Fruit fly (Drosophila melanogaster) whole organism, adult: ENCODE data around the gene Cyp4ae1.
A peak's percentile ranks its signal among the peaks of the same experiment; 100 is the strongest.

Source experiments
- CG11617 ChIP-seq: fragments of 200-800 bp; sonication (Bioruptor generic); optimal IDR thresholded peaks from 2 replicates; lab custom pipeline; 2017; ENCODE audit warnings: mild to moderate bottlenecking, missing biosample characterization, missing genetic modification reagents, missing genetic modification characterization
- CG12768 ChIP-seq: fragments of 200-800 bp; sonication (Bioruptor generic); optimal IDR thresholded peaks from 2 replicates; lab custom pipeline; 2017; ENCODE audit warnings: missing biosample characterization, missing genetic modification characterization, mild to moderate bottlenecking, moderate library complexity, missing genetic modification reagents
- CG14711 ChIP-seq: fragments of 200-800 bp; sonication (Bioruptor generic); optimal IDR thresholded peaks from 2 replicates; lab custom pipeline; 2018; ENCODE audit warnings: missing biosample characterization, mild to moderate bottlenecking, missing genetic modification characterization, moderate library complexity
- CG1620 ChIP-seq: fragments of 200-800 bp; sonication (Bioruptor generic); optimal IDR thresholded peaks from 2 replicates; lab custom pipeline; 2016; ENCODE audit warnings: missing biosample characterization, missing genetic modification characterization
- CG33017 ChIP-seq: fragments of 200-800 bp; sonication (Bioruptor generic); optimal IDR thresholded peaks from 2 replicates; lab custom pipeline; 2018; ENCODE audit warnings: missing biosample characterization, mild to moderate bottlenecking, missing genetic modification characterization, moderate library complexity
- CG5204 ChIP-seq: fragments of 200-800 bp; sonication (Bioruptor generic); optimal IDR thresholded peaks from 2 replicates; lab custom pipeline; 2016; ENCODE audit warnings: missing biosample characterization, missing genetic modification characterization
- CG7045 ChIP-seq: fragments of 200-800 bp; sonication (Bioruptor generic); optimal IDR thresholded peaks from 2 replicates; lab custom pipeline; 2017; ENCODE audit warnings: missing biosample characterization, mild to moderate bottlenecking, missing genetic modification characterization
- CG7101 ChIP-seq: fragments of 200-800 bp; sonication (Bioruptor generic); optimal IDR thresholded peaks from 2 replicates; lab custom pipeline; 2018; ENCODE audit warnings: missing biosample characterization, mild to moderate bottlenecking, missing genetic modification characterization, moderate library complexity
- Clk ChIP-seq: fragments of 200-800 bp; sonication (Bioruptor generic); optimal IDR thresholded peaks from 2 replicates; lab custom pipeline; 2017; ENCODE audit warnings: missing biosample characterization, missing genetic modification characterization
- Crg-1 ChIP-seq: fragments of 200-800 bp; sonication (Bioruptor generic); optimal IDR thresholded peaks from 2 replicates; lab custom pipeline; 2016; ENCODE audit warnings: missing biosample characterization, missing genetic modification characterization
- Hr96 ChIP-seq: fragments of 200-800 bp; sonication (Bioruptor generic); optimal IDR thresholded peaks from 2 replicates; lab custom pipeline; 2016; ENCODE audit warnings: missing biosample characterization, missing genetic modification characterization
- Mnt ChIP-seq: fragments of 200-800 bp; sonication (Bioruptor generic); optimal IDR thresholded peaks from 2 replicates; lab custom pipeline; 2016; ENCODE audit warnings: missing biosample characterization, mild to moderate bottlenecking, missing genetic modification characterization
- bab1 ChIP-seq: fragments of 200-800 bp; sonication (Bioruptor generic); optimal IDR thresholded peaks from 3 replicates; lab custom pipeline; 2019; ENCODE audit warnings: missing biosample characterization, mild to moderate bottlenecking, missing genetic modification characterization, moderate library complexity
- cic ChIP-seq: fragments of 200-800 bp; sonication (Bioruptor generic); optimal IDR thresholded peaks from 2 replicates; lab custom pipeline; 2017; ENCODE audit warnings: missing biosample characterization, mild to moderate bottlenecking, missing genetic modification characterization, moderate library complexity
- cnc ChIP-seq, 2 experiments: fragments of >200 bp; optimal IDR thresholded peaks; 2 replicates each; lab custom pipeline; 2017
- kay ChIP-seq: fragments of 200-800 bp; sonication (Bioruptor generic); peaks from one replicate; lab custom pipeline; 2016; ENCODE audit warnings: missing biosample characterization, missing genetic modification characterization, borderline replicate concordance
- ovo ChIP-seq: fragments of 200-800 bp; sonication (Bioruptor generic); optimal IDR thresholded peaks from 2 replicates; lab custom pipeline; 2016; ENCODE audit warnings: missing biosample characterization, missing genetic modification characterization
- pad ChIP-seq: fragments of 200-800 bp; sonication (Bioruptor generic); optimal IDR thresholded peaks from 3 replicates; lab custom pipeline; 2017; ENCODE audit warnings: missing biosample characterization, missing genetic modification characterization, mild to moderate bottlenecking, moderate library complexity, missing genetic modification reagents
- tj ChIP-seq: fragments of 200-800 bp; sonication (Bioruptor generic); optimal IDR thresholded peaks from 3 replicates; lab custom pipeline; 2017; ENCODE audit warnings: missing biosample characterization, mild to moderate bottlenecking, missing genetic modification characterization, moderate library complexity
- toe ChIP-seq: fragments of 200-800 bp; sonication (Bioruptor generic); optimal IDR thresholded peaks from 2 replicates; lab custom pipeline; 2016; ENCODE audit warnings: missing biosample characterization, missing genetic modification characterization

Cyp4ae1 gene

dm6 chrX:2196086-2196732 lies 17.4 kb downstream of the Cyp4ae1 start:
- TF ChIP-seq CG14711 (tag; lab: Kevin White, UChicago) (peak; percentile 71), tj (GFP tag; lab: Kevin White, UChicago) (peak; percentile 90), Crg-1 (GFP tag; lab: Kevin White, UChicago) (no peak), bab1 (GFP tag; lab: Kevin White, UChicago) (peak; percentile 90), Mnt (no peak), Hr96 (GFP tag; lab: Kevin White, UChicago) (peak; percentile 41), CG5204 (GFP tag; lab: Kevin White, UChicago) (no peak), pad (peak; percentile 27), CG7101 (tag; lab: Kevin White, UChicago) (peak; percentile 71), CG11617 (GFP tag; lab: Kevin White, UChicago) (peak; percentile 25), kay (GFP tag; lab: Kevin White, UChicago) (no peak)

dm6 chrX:2197414-2198271 lies 18.8 kb downstream of the Cyp4ae1 start:
- TF ChIP-seq CG1620 (GFP tag; lab: Kevin White, UChicago): no peak
- no peak for TF ChIP-seq CG33017
- no peak for TF ChIP-seq kay (GFP tag; lab: Kevin White, UChicago)
- TF ChIP-seq CG11617 (GFP tag; lab: Kevin White, UChicago): no peak

- TF ChIP-seq CG5204 (GFP tag; lab: Kevin White, UChicago) (no peak), CG33017 (no peak), pad (no peak), Crg-1 (GFP tag; lab: Kevin White, UChicago) (no peak), kay (GFP tag; lab: Kevin White, UChicago) (no peak), CG11617 (GFP tag; lab: Kevin White, UChicago) (no peak), cnc (optimal IDR thresholded peaks at IDR 0.05; lab: Kevin White, UChicago) (no peak), ovo (GFP tag; lab: Kevin White, UChicago) (no peak)
Observed at dm6 chrX:2198272-2198571, 19.4 kb downstream of the Cyp4ae1 start.

DNA sequence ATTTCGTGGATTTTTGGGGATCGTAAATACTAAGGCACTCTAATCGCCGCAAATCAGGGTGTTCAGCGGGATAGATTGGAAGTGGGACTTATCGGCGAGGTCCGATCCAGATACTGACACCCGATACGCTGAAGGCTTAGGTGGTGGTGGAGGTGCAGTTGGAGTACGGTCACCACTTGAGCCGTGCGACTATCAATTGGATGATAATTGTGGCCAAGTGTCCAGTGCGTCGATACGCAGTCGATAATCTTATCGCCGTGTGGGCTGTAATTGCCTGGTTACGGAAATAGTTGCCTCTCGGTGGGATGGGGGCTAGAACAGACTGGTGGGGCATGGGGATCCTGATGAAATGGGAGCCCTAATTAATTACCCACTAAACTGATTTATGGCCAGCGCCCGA lies 20.5 kb downstream of the Cyp4ae1 start:
- TF ChIP-seq cic (GFP tag; lab: Kevin White, UChicago) (peak; percentile 53), Clk (GFP tag; lab: Kevin White, UChicago) (no peak), CG11617 (GFP tag; lab: Kevin White, UChicago) (no peak), CG12768 (GFP tag; lab: Kevin White, UChicago) (peak; percentile 6), CG5204 (GFP tag; lab: Kevin White, UChicago) (no peak), pad (peak; percentile 10), bab1 (GFP tag; lab: Kevin White, UChicago) (no peak), cnc (optimal IDR thresholded peaks at IDR 0.05; lab: Kevin White, UChicago) (no peak), Hr96 (GFP tag; lab: Kevin White, UChicago) (no peak), toe (GFP tag; lab: Kevin White, UChicago) (no peak), Crg-1 (GFP tag; lab: Kevin White, UChicago) (no peak), Mnt (peak; percentile 14)

dm6 chrX:2203766-2204165 lies 25.0 kb downstream of the Cyp4ae1 start, which contains the start of gene FarO:
FarO (minus strand) TSS chrX:2203866.
- no peak for TF ChIP-seq cic (GFP tag; lab: Kevin White, UChicago)
- no peak for TF ChIP-seq bab1 (GFP tag; lab: Kevin White, UChicago)
- TF ChIP-seq CG11617 (GFP tag; lab: Kevin White, UChicago): no peak
- TF ChIP-seq Crg-1 (GFP tag; lab: Kevin White, UChicago): no peak
- no peak for TF ChIP-seq cnc (optimal IDR thresholded peaks at IDR 0.05; lab: Kevin White, UChicago)
- TF ChIP-seq Clk (GFP tag; lab: Kevin White, UChicago): no peak
- TF ChIP-seq Hr96 (GFP tag; lab: Kevin White, UChicago): no peak

dm6 chrX:2208641-2209241 lies 29.9 kb downstream of the Cyp4ae1 start:
- TF ChIP-seq cic (GFP tag; lab: Kevin White, UChicago) (no peak), CG33017 (no peak), CG5204 (GFP tag; lab: Kevin White, UChicago) (no peak), ovo (GFP tag; lab: Kevin White, UChicago) (no peak), tj (GFP tag; lab: Kevin White, UChicago) (no peak), Mnt (no peak), toe (GFP tag; lab: Kevin White, UChicago) (no peak), Hr96 (GFP tag; lab: Kevin White, UChicago) (no peak), CG7101 (tag; lab: Kevin White, UChicago) (no peak), CG7045 (GFP tag; lab: Kevin White, UChicago) (no peak), CG1620 (GFP tag; lab: Kevin White, UChicago) (no peak), CG11617 (GFP tag; lab: Kevin White, UChicago) (no peak), Crg-1 (GFP tag; lab: Kevin White, UChicago) (no peak), bab1 (GFP tag; lab: Kevin White, UChicago) (no peak), cnc (optimal IDR thresholded peaks at IDR 0.05; lab: Kevin White, UChicago) (no peak), CG12768 (GFP tag; lab: Kevin White, UChicago) (no peak), pad (no peak), kay (GFP tag; lab: Kevin White, UChicago) (no peak), Clk (GFP tag; lab: Kevin White, UChicago) (no peak)
